Fruit fly (Drosophila melanogaster): Measurements from ENCODE around the gene Acsf3.

Acsf3 gene

dm6 chrX:7306538-7307477 is 22.0 kb upstream of the Acsf3 start (continued):
- peak; percentile 73 for TF ChIP-seq mam (GFP tag; optimal IDR thresholded peaks at IDR 0.05)
- TF ChIP-seq lov (optimal IDR thresholded peaks at IDR 0.05): no peak
- no peak for TF ChIP-seq lov (GFP tag; IDR thresholded peaks at IDR 0.05)
- TF ChIP-seq CG10565 (GFP tag; optimal IDR thresholded peaks at IDR 0.05): peak; percentile 69
- peak; percentile 79 for TF ChIP-seq Six4 (GFP tag; optimal IDR thresholded peaks at IDR 0.05)
- peak; percentile 64 for TF ChIP-seq CG11398 (GFP tag; optimal IDR thresholded peaks at IDR 0.05)
- peak; percentile 80 for TF ChIP-seq CG9609 (GFP tag; optimal IDR thresholded peaks at IDR 0.05)
- no peak; the same call in none of the 2 replicates for TF ChIP-seq CG4730 (GFP tag; IDR thresholded peaks at IDR 0.05)
- TF ChIP-seq h (optimal IDR thresholded peaks at IDR 0.05): no peak
- no peak for TF ChIP-seq ato (GFP tag; IDR thresholded peaks at IDR 0.05; ENCODE audit: partially characterized antibody)
- peak; percentile 30 for TF ChIP-seq CG33213 (GFP tag; optimal IDR thresholded peaks at IDR 0.05)
- peak; percentile 75 for TF ChIP-seq scrt (GFP tag; optimal IDR thresholded peaks at IDR 0.05)
- peak; percentile 46 for TF ChIP-seq gcm2 (GFP tag; optimal IDR thresholded peaks at IDR 0.05)
- TF ChIP-seq CG34224 (GFP tag; IDR thresholded peaks at IDR 0.05; ENCODE audit: partially characterized antibody): 0 out of 3 replicates have a peak, but pooled peaks have one; percentile 33
- TF ChIP-seq CG3163 (GFP tag; optimal IDR thresholded peaks at IDR 0.05): no peak
- TF ChIP-seq wek (GFP tag; optimal IDR thresholded peaks at IDR 0.05): peak; percentile 28
- TF ChIP-seq chm (GFP tag; IDR thresholded peaks at IDR 0.05): no peak
- peak; percentile 67 for TF ChIP-seq CG14441 (GFP tag; IDR thresholded peaks at IDR 0.05)
- TF ChIP-seq chn (GFP tag; optimal IDR thresholded peaks at IDR 0.05): peak; percentile 76
- TF ChIP-seq tx (GFP tag; optimal IDR thresholded peaks at IDR 0.05): peak; percentile 71
- peak; percentile 92 for TF ChIP-seq CG15601 (tag; optimal IDR thresholded peaks at IDR 0.05)
- TF ChIP-seq lab (GFP tag; optimal IDR thresholded peaks at IDR 0.05): peak; percentile 84
- peak; percentile 83 for TF ChIP-seq tap (tag; optimal IDR thresholded peaks at IDR 0.05)
- TF ChIP-seq CG4404 (GFP tag; IDR thresholded peaks at IDR 0.05): peak; percentile 86
- peak; percentile 70 to 84 for TF ChIP-seq dpn (GFP tag; optimal IDR thresholded peaks at IDR 0.05)
- no peak for TF ChIP-seq Sin3A (optimal IDR thresholded peaks at IDR 0.05)
- TF ChIP-seq C15 (GFP tag; IDR thresholded peaks at IDR 0.05): peak; percentile 26; the same call in 1 of the 3 replicates
- peak; percentile 78 for TF ChIP-seq CG32772 (GFP tag; IDR thresholded peaks at IDR 0.05)
- TF ChIP-seq Bteb2 (GFP tag; optimal IDR thresholded peaks at IDR 0.05): peak; percentile 77
- TF ChIP-seq CG12391 (tag; optimal IDR thresholded peaks at IDR 0.05): peak; percentile 92
- TF ChIP-seq Doc2 (GFP tag; IDR thresholded peaks at IDR 0.05): 0 out of 2 replicates have a peak, but pooled peaks have one; percentile 35
- peak; percentile 96 for TF ChIP-seq CG2678 (tag; optimal IDR thresholded peaks at IDR 0.05)
- peak; percentile 16 for TF ChIP-seq stwl (tag; optimal IDR thresholded peaks at IDR 0.05)
- TF ChIP-seq dmrt11E (tag; optimal IDR thresholded peaks at IDR 0.05): peak; percentile 97
- peak; percentile 66; the same call in 1 of the 2 replicates for TF ChIP-seq ranshi (GFP tag; IDR thresholded peaks at IDR 0.05)
- peak; percentile 67; the same call in 2 of the 3 replicates for TF ChIP-seq CG11456 (GFP tag; IDR thresholded peaks at IDR 0.05)
- TF ChIP-seq Chrac-16 (GFP tag; optimal IDR thresholded peaks at IDR 0.05): peak; percentile 90
- peak; percentile 80 for TF ChIP-seq CG8944 (GFP tag; optimal IDR thresholded peaks at IDR 0.05)
- TF ChIP-seq CG17802 (tag; optimal IDR thresholded peaks at IDR 0.05): peak; percentile 71
- TF ChIP-seq rib (GFP tag; IDR thresholded peaks at IDR 0.05): peak; percentile 86; the same call in 1 of the 2 replicates
- peak; percentile 4 for TF ChIP-seq grn (GFP tag; optimal IDR thresholded peaks at IDR 0.05)
- TF ChIP-seq CG4282 (GFP tag; optimal IDR thresholded peaks at IDR 0.05): peak; percentile 54
- no peak for TF ChIP-seq Dfd (GFP tag; optimal IDR thresholded peaks at IDR 0.05)
- TF ChIP-seq Mrtf (GFP tag; IDR thresholded peaks at IDR 0.05): peak; percentile 67; the same call in 2 of the 3 replicates
- peak; percentile 84 for TF ChIP-seq CG11723 (GFP tag; optimal IDR thresholded peaks at IDR 0.05)
- 0 out of 3 replicates have a peak, but pooled peaks have one; percentile 30 for TF ChIP-seq z (GFP tag; IDR thresholded peaks at IDR 0.05)
- peak; percentile 97 for TF ChIP-seq Oli (tag; optimal IDR thresholded peaks at IDR 0.05)
- peak; percentile 61 for TF ChIP-seq CG3838 (GFP tag; optimal IDR thresholded peaks at IDR 0.05)
- no peak; the same call in 2 of the 3 replicates for TF ChIP-seq gce (GFP tag; IDR thresholded peaks at IDR 0.05)
